Fruit fly (Drosophila melanogaster): ENCODE results near the gene CG31668.

CG31668 gene

DNA sequence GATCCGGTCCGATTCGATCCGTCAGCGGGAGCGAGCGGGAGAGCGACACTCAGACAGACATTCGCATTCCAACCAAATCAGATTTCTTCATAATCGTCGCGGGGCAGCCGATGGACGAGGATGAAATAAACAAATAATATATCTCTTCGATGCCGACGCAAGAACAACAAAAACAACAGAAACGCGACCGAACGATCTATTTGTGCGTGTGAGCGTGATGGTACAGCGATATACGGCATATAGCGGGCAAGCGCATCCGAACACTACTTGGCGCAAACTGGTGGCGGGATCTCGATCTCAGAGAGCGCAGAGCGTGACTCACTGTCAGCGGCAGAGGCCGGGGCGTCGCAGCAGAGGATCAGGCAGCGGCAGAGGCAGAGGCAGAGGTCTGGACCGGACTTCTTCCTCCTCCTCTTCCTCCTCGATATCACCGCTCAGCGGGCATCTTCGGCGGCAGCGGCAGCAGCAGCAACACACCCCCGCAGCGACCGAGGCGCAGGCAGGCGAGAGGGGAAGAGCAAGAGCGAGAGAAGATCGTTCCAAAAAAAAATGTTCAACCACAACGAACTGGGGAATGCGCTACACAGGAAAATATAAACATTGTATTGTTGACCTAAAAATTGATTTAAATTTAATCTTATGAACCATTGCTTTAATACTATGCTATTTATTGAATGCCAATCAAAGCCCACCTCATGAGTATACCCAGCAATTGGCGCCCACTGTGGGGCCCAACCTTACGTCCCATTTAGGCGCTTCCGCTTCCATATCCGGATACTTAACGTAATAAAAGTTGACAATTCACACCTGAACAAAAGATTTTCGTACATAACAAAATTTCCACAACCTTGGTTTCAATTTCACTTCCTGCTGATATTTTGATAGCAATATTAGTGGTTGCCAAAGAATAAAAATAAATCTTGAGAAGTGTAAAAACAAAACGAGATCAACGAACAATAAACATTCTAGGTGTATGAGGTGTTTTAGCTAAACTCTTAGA lies 44.4 kb downstream of the CG31668 start (continued):
- TF ChIP-seq zfh2 (GFP tag; optimal IDR thresholded peaks at IDR 0.05) (peak; percentile 46), CG1233 (GFP tag; optimal IDR thresholded peaks at IDR 0.05) (no peak), CG10366 (GFP tag; IDR thresholded peaks at IDR 0.05) (peak; percentile 36; the same call in 1 of the 2 replicates), CG10959 (GFP tag; IDR thresholded peaks at IDR 0.05) (no peak; the same call in 1 of the 2 replicates), chinmo (GFP tag; IDR thresholded peaks at IDR 0.05; ENCODE audit: partially characterized antibody) (peak; percentile 92; the same call in 3 of the 4 replicates), CG4820 (GFP tag; optimal IDR thresholded peaks at IDR 0.05) (peak; percentile 15), CG30020 (tag; optimal IDR thresholded peaks at IDR 0.05) (no peak), pfk (GFP tag; optimal IDR thresholded peaks at IDR 0.05) (no peak), dm (GFP tag; optimal IDR thresholded peaks at IDR 0.05) (no peak), Ets97D (GFP tag; optimal IDR thresholded peaks at IDR 0.05) (no peak), CG12659 (GFP tag; optimal IDR thresholded peaks at IDR 0.05) (peak; percentile 66), HLH4C (GFP tag; IDR thresholded peaks at IDR 0.05; ENCODE audit: partially characterized antibody) (no peak), fd3F (GFP tag; optimal IDR thresholded peaks at IDR 0.05) (no peak), CG11723 (GFP tag; optimal IDR thresholded peaks at IDR 0.05) (no peak), ash1 (GFP tag; optimal IDR thresholded peaks at IDR 0.05) (no peak), cg (GFP tag; optimal IDR thresholded peaks at IDR 0.05) (peak; percentile 68), ewg (GFP tag; optimal IDR thresholded peaks at IDR 0.05) (peak; percentile 47), Tbp (GFP tag; optimal IDR thresholded peaks at IDR 0.05) (no peak), CG8924 (tag; optimal IDR thresholded peaks at IDR 0.05) (peak; percentile 30), tup (GFP tag; optimal IDR thresholded peaks at IDR 0.05) (no peak), CG11696 (GFP tag; IDR thresholded peaks at IDR 0.05) (0 out of 2 replicates have a peak, but pooled peaks have one; percentile 20), tll (GFP tag; optimal IDR thresholded peaks at IDR 0.05) (no peak), Gsc (GFP tag; IDR thresholded peaks at IDR 0.05) (no peak), E2f1 (GFP tag; IDR thresholded peaks at IDR 0.05) (no peak), lilli (GFP tag; optimal IDR thresholded peaks at IDR 0.05) (peak; percentile 48), CG17912 (GFP tag; optimal IDR thresholded peaks at IDR 0.05) (no peak), ftz-f1 (GFP tag; optimal IDR thresholded peaks at IDR 0.05) (peak; percentile 52), NFAT (GFP tag; IDR thresholded peaks at IDR 0.05) (peak; percentile 43; the same call in 1 of the 2 replicates), tx (GFP tag; optimal IDR thresholded peaks at IDR 0.05) (peak; percentile 1), CG12155 (GFP tag; optimal IDR thresholded peaks at IDR 0.05) (peak; percentile 12), CG6813 (GFP tag; optimal IDR thresholded peaks at IDR 0.05) (peak; percentile 36), Atf6 (GFP tag; IDR thresholded peaks at IDR 0.05) (peak; percentile 41; the same call in 1 of the 2 replicates), tio (GFP tag; optimal IDR thresholded peaks at IDR 0.05) (no peak), grau (tag; optimal IDR thresholded peaks at IDR 0.05) (peak; percentile 15), CG32767 (GFP tag; IDR thresholded peaks at IDR 0.05) (no peak), CG4424 (GFP tag; optimal IDR thresholded peaks at IDR 0.05) (peak; percentile 63), CG4854 (GFP tag; optimal IDR thresholded peaks at IDR 0.05) (no peak), CG2889 (GFP tag; IDR thresholded peaks at IDR 0.05) (no peak), CG4707 (GFP tag; optimal IDR thresholded peaks at IDR 0.05) (no peak), sens (GFP tag) (peak; percentile 89), Nf-YA (GFP tag; IDR thresholded peaks at IDR 0.05) (no peak), CG7372 (GFP tag; IDR thresholded peaks at IDR 0.05) (no peak), CG12299 (tag; optimal IDR thresholded peaks at IDR 0.05) (no peak), bowl (GFP tag; IDR thresholded peaks at IDR 0.05) (no peak), CG2199 (GFP tag; IDR thresholded peaks at IDR 0.05) (peak; percentile 59; the same call in 1 of the 3 replicates), CG15514 (GFP tag; optimal IDR thresholded peaks at IDR 0.05) (no peak), CG2875 (GFP tag; optimal IDR thresholded peaks at IDR 0.05) (peak; percentile 12), gt (GFP tag; IDR thresholded peaks at IDR 0.05) (no peak)
